Fruit fly (Drosophila melanogaster) whole organism, embryonic: ENCODE results near the gene Stt3B.
A peak's percentile ranks its signal among the peaks of the same experiment; 100 is the strongest.

ENCODE experiments used
- Atf-2 ChIP-seq: fragments of 200-800 bp; sonication (Bioruptor generic); optimal IDR thresholded peaks from 2 replicates; lab custom pipeline; 2016; ENCODE audit warnings: missing biosample characterization, missing genetic modification characterization
- CG10267 ChIP-seq: fragments of 200-800 bp; sonication (Bioruptor generic); optimal IDR thresholded peaks from 2 replicates; lab custom pipeline; 2018; ENCODE audit warnings: missing biosample characterization, mild to moderate bottlenecking, missing genetic modification characterization, moderate library complexity
- CG11695 ChIP-seq: fragments of 200-800 bp; sonication (Bioruptor generic); IDR thresholded peaks from 3 replicates; pipeline ENCODE4 v1.3.6; 2022; ENCODE audit warnings: missing biosample characterization, missing genetic modification characterization
- CG12155 ChIP-seq: fragments of 200-800 bp; sonication (Bioruptor generic); optimal IDR thresholded peaks from 3 replicates; lab custom pipeline; 2016; ENCODE audit warnings: missing biosample characterization, missing genetic modification characterization
- CG12659 ChIP-seq: fragments of 200-800 bp; sonication (Bioruptor generic); optimal IDR thresholded peaks from 3 replicates; lab custom pipeline; 2017; ENCODE audit warnings: mild to moderate bottlenecking, missing biosample characterization, missing genetic modification reagents, missing genetic modification characterization
- CG12744 ChIP-seq: fragments of 200-800 bp; sonication (Bioruptor generic); optimal IDR thresholded peaks from 2 replicates; lab custom pipeline; 2016; ENCODE audit warnings: missing biosample characterization, missing genetic modification characterization
- CG13624 ChIP-seq: fragments of 200-800 bp; sonication (Bioruptor generic); optimal IDR thresholded peaks from 2 replicates; lab custom pipeline; 2016; ENCODE audit warnings: missing biosample characterization, missing genetic modification characterization
- CG15696 ChIP-seq: fragments of 200-800 bp; sonication (Bioruptor generic); optimal IDR thresholded peaks from 2 replicates; lab custom pipeline; 2019; ENCODE audit warnings: missing biosample characterization, mild to moderate bottlenecking, missing genetic modification characterization, moderate library complexity
- CG1792 ChIP-seq: fragments of 200-800 bp; sonication (Bioruptor generic); optimal IDR thresholded peaks from 2 replicates; lab custom pipeline; 2016; ENCODE audit warnings: missing biosample characterization, missing genetic modification characterization
- CG2116 ChIP-seq: fragments of 200-800 bp; sonication (Bioruptor generic); optimal IDR thresholded peaks from 3 replicates; lab custom pipeline; 2018; ENCODE audit warnings: missing biosample characterization, mild to moderate bottlenecking, missing genetic modification characterization
- CG2129 ChIP-seq: fragments of 200-800 bp; sonication (Bioruptor generic); IDR thresholded peaks from 2 replicates; pipeline ENCODE4 v1.3.6; 2022; ENCODE audit warnings: missing biosample characterization, missing genetic modification characterization; ENCODE audit not compliant: partially characterized antibody
- CG30020 ChIP-seq: fragments of 200-800 bp; optimal IDR thresholded peaks from 2 replicates; lab custom pipeline; 2019; ENCODE audit warnings: missing biosample characterization, mild to moderate bottlenecking, missing genetic modification characterization, moderate library complexity
- CG34224 ChIP-seq: fragments of 200-800 bp; sonication (Bioruptor generic); IDR thresholded peaks from 3 replicates; pipeline ENCODE4 v1.3.6; 2022; ENCODE audit warnings: missing biosample characterization, missing genetic modification characterization; ENCODE audit not compliant: partially characterized antibody
- CG3995 ChIP-seq: fragments of 200-800 bp; sonication (Bioruptor generic); optimal IDR thresholded peaks from 3 replicates; lab custom pipeline; 2016; ENCODE audit warnings: missing biosample characterization, missing genetic modification characterization
- CG4820 ChIP-seq: fragments of 200-800 bp; sonication (Bioruptor generic); optimal IDR thresholded peaks from 3 replicates; lab custom pipeline; 2016; ENCODE audit warnings: missing biosample characterization, missing genetic modification characterization
- CG6272 ChIP-seq: fragments of 200-800 bp; sonication (Bioruptor generic); IDR thresholded peaks from 2 replicates; pipeline ENCODE4 v1.3.6; 2022; ENCODE audit warnings: missing biosample characterization, missing genetic modification characterization
- CG9727 ChIP-seq: fragments of 200-800 bp; sonication (Bioruptor generic); optimal IDR thresholded peaks from 3 replicates; lab custom pipeline; 2017; ENCODE audit warnings: missing biosample characterization, mild to moderate bottlenecking, missing genetic modification characterization
- CHES-1-like ChIP-seq: fragments of 200-800 bp; sonication (Bioruptor generic); optimal IDR thresholded peaks from 2 replicates; lab custom pipeline; 2016; ENCODE audit warnings: missing biosample characterization, missing genetic modification characterization
- CTCF ChIP-seq: fragments of 200-800 bp; sonication (Bioruptor generic); optimal IDR thresholded peaks from 2 replicates; lab custom pipeline; 2017; ENCODE audit warnings: missing biosample characterization, mild to moderate bottlenecking, missing genetic modification characterization, moderate library complexity
- Doc2 ChIP-seq: fragments of 200-800 bp; sonication (Bioruptor generic); IDR thresholded peaks from 2 replicates; pipeline ENCODE4 v1.3.6; 2022; ENCODE audit warnings: missing biosample characterization, missing genetic modification characterization
- Dp ChIP-seq: fragments of 200-800 bp; sonication (Bioruptor generic); optimal IDR thresholded peaks from 2 replicates; lab custom pipeline; 2018; ENCODE audit warnings: missing biosample characterization, mild to moderate bottlenecking, missing genetic modification characterization, moderate library complexity
- Ets65A ChIP-seq: fragments of 200-800 bp; sonication (Bioruptor generic); peaks from one replicate; lab custom pipeline; 2016; ENCODE audit warnings: missing biosample characterization, missing genetic modification characterization
- Lhr ChIP-seq: fragments of 200-800 bp; sonication (Bioruptor generic); optimal IDR thresholded peaks from 3 replicates; lab custom pipeline; 2017; ENCODE audit warnings: mild to moderate bottlenecking, missing biosample characterization, missing genetic modification reagents, missing genetic modification characterization
- MBD-R2 ChIP-seq: fragments of 200-800 bp; sonication (Bioruptor generic); IDR thresholded peaks from 2 replicates; pipeline ENCODE4 v1.3.6; 2022; ENCODE audit warnings: missing biosample characterization, missing genetic modification characterization
- Ravus ChIP-seq: fragments of 200-800 bp; sonication (Bioruptor generic); IDR thresholded peaks from 2 replicates; pipeline ENCODE4 v1.3.6; 2022; ENCODE audit warnings: missing biosample characterization, missing genetic modification characterization
- Sox102F ChIP-seq: fragments of 200-800 bp; sonication (Bioruptor generic); optimal IDR thresholded peaks from 2 replicates; lab custom pipeline; 2018; ENCODE audit warnings: missing biosample characterization, mild to moderate bottlenecking, missing genetic modification characterization, moderate library complexity
- YL-1 ChIP-seq: fragments of 200-800 bp; sonication (Bioruptor generic); optimal IDR thresholded peaks from 3 replicates; lab custom pipeline; 2017; ENCODE audit warnings: missing biosample characterization, mild to moderate bottlenecking, missing genetic modification characterization
- en ChIP-seq: fragments of 200-800 bp; sonication (Bioruptor generic); optimal IDR thresholded peaks from 2 replicates; lab custom pipeline; 2016; ENCODE audit warnings: missing biosample characterization, missing genetic modification characterization
- ewg ChIP-seq: fragments of 200-800 bp; sonication (Bioruptor generic); optimal IDR thresholded peaks from 3 replicates; lab custom pipeline; 2017; ENCODE audit warnings: mild to moderate bottlenecking, missing biosample characterization, missing genetic modification reagents, missing genetic modification characterization
- ftz-f1 ChIP-seq: fragments of 200-800 bp; sonication (Bioruptor generic); optimal IDR thresholded peaks from 2 replicates; lab custom pipeline; 2016; ENCODE audit warnings: missing biosample characterization, missing genetic modification characterization
- gfzf ChIP-seq: fragments of 200-800 bp; sonication (Bioruptor generic); optimal IDR thresholded peaks from 2 replicates; lab custom pipeline; 2016; ENCODE audit warnings: missing biosample characterization, mild to moderate bottlenecking, missing genetic modification characterization, moderate library complexity
- her ChIP-seq: fragments of 200-800 bp; sonication (Bioruptor generic); optimal IDR thresholded peaks from 2 replicates; lab custom pipeline; 2016; ENCODE audit warnings: missing biosample characterization, missing genetic modification characterization
- lmd ChIP-seq: fragments of 200-800 bp; sonication (Bioruptor generic); IDR thresholded peaks from 2 replicates; pipeline ENCODE4 v1.3.6; 2022; ENCODE audit warnings: missing biosample characterization, missing genetic modification characterization
- mld ChIP-seq: fragments of 200-800 bp; sonication (Bioruptor generic); IDR thresholded peaks from 3 replicates; pipeline ENCODE4 v1.3.6; 2022; ENCODE audit warnings: missing biosample characterization, missing genetic modification characterization; ENCODE audit not compliant: partially characterized antibody
- pan ChIP-seq, 4 experiments: fragments of >200 bp in 3 of 4; fragments of 200-800 bp in 1 of 4; sonication (Bioruptor generic) in 1 of 4; optimal IDR thresholded peaks in 3 of 4; IDR thresholded peaks in 1 of 4; 2 replicates each; pipeline versions ENCODE4 v1.3.6 to Lab custom; 2017 to 2022; ENCODE audit warnings: missing biosample characterization in 2 of 4, missing genetic modification characterization in 2 of 4, mixed read lengths in 1 of 4
- peb ChIP-seq: fragments of 200-800 bp; sonication (Bioruptor generic); IDR thresholded peaks from 2 replicates; pipeline ENCODE4 v1.3.6; 2022; ENCODE audit warnings: missing biosample characterization, missing genetic modification characterization
- sens ChIP-seq: fragments of 200-800 bp; sonication (Bioruptor generic); peaks from one replicate; lab custom pipeline; 2016; ENCODE audit warnings: missing biosample characterization, missing genetic modification characterization
- sqz ChIP-seq: fragments of 200-800 bp; sonication (Bioruptor generic); optimal IDR thresholded peaks from 3 replicates; lab custom pipeline; 2018; ENCODE audit warnings: missing biosample characterization, mild to moderate bottlenecking, missing genetic modification characterization
- unc-4 ChIP-seq: fragments of 200-800 bp; sonication (Bioruptor generic); IDR thresholded peaks from 2 replicates; pipeline ENCODE4 v1.3.6; 2022; ENCODE audit warnings: missing biosample characterization, missing genetic modification characterization; ENCODE audit not compliant: partially characterized antibody
- z ChIP-seq: fragments of 200-800 bp; sonication (Bioruptor generic); IDR thresholded peaks from 3 replicates; pipeline ENCODE4 v1.3.6; 2022; ENCODE audit warnings: missing biosample characterization, missing genetic modification characterization

The Stt3B gene

dm6 chr3R:25033142-25033586 is 36.3 kb downstream of the Stt3B start, which contains the start of gene Smg6 (continued):
- TF ChIP-seq her (GFP tag; lab: Kevin White, UChicago) (no peak), Dp (GFP tag; lab: Kevin White, UChicago) (peak; percentile 97), CG15696 (tag; lab: Kevin White, UChicago) (no peak), ewg (peak; percentile 9), peb (GFP tag; lab: Robert Waterston, UW) (no peak), lmd (GFP tag; lab: Robert Waterston, UW) (no peak), Doc2 (GFP tag; lab: Robert Waterston, UW) (no peak), YL-1 (peak; percentile 99), CG12659 (peak; percentile 1), mld (GFP tag; lab: Robert Waterston, UW) (no peak), en (no peak), Lhr (no peak), MBD-R2 (GFP tag; lab: Robert Waterston, UW) (0 out of 2 replicates have a peak, but pooled peaks have one; percentile 31), CG2129 (GFP tag; lab: Robert Waterston, UW) (no peak), CHES-1-like (GFP tag; lab: Kevin White, UChicago) (peak; percentile 57), CG30020 (no peak), CG2116 (peak; percentile 56), CG34224 (GFP tag; lab: Robert Waterston, UW) (no peak), CTCF (GFP tag; lab: Kevin White, UChicago) (peak; percentile 17), CG12744 (no peak), CG3995 (GFP tag; lab: Kevin White, UChicago) (no peak), Sox102F (GFP tag; lab: Kevin White, UChicago) (no peak), gfzf (peak; percentile 95), unc-4 (GFP tag; lab: Robert Waterston, UW) (0 out of 2 replicates have a peak, but pooled peaks have one; percentile 20), CG12155 (GFP tag; lab: Kevin White, UChicago) (no peak), CG13624 (GFP tag; lab: Kevin White, UChicago) (peak; percentile 89), CG4820 (GFP tag; lab: Kevin White, UChicago) (no peak), sens (no peak), CG1792 (no peak), CG10267 (peak; percentile 46), sqz (GFP tag; lab: Kevin White, UChicago) (no peak), ftz-f1 (GFP tag; lab: Kevin White, UChicago) (peak; percentile 94), Ravus (no peak), CG6272 (GFP tag; lab: Robert Waterston, UW) (no peak)

DNA sequence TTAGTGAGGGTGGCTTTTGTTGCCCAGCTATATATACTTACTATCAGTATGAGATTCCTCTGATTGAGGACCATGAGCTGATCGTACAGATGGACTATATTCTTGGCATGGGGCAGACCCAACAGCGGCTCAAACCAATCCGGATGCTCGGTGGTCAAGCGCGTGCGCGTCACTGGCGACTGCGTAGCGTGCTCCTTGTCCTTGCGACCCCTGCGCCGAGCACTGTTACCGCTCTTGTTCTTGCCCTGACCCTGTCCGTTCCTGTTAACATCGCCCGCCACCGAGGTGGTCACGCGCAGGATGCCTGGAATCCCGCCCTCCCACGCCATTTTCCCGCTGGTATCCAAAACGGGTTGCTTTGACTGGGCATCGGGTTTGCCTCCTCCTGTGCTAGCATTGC is 36.8 kb downstream of the Stt3B start:
- TF ChIP-seq pan (optimal IDR thresholded peaks at IDR 0.05; lab: Kevin White, UChicago) = no peak
- TF ChIP-seq pan (GFP tag; optimal IDR thresholded peaks at IDR 0.05 in 1 of 2, IDR thresholded peaks at IDR 0.05 in 1 of 2) = peak in 1 of 2 experiments; percentile 20
- 0 out of 3 replicates have a peak, but pooled peaks have one; percentile 16 for TF ChIP-seq CG11695 (GFP tag; lab: Robert Waterston, UW)
- TF ChIP-seq CG9727 = no peak
- 0 out of 3 replicates have a peak, but pooled peaks have one; percentile 21 for TF ChIP-seq z (GFP tag; lab: Robert Waterston, UW)
- peak; percentile 50 for TF ChIP-seq Ets65A
- peak; percentile 93 for TF ChIP-seq ewg
- no peak for TF ChIP-seq Atf-2
